Fruit fly (Drosophila melanogaster): Measurements from ENCODE around the gene 825-Oak.

DNA sequence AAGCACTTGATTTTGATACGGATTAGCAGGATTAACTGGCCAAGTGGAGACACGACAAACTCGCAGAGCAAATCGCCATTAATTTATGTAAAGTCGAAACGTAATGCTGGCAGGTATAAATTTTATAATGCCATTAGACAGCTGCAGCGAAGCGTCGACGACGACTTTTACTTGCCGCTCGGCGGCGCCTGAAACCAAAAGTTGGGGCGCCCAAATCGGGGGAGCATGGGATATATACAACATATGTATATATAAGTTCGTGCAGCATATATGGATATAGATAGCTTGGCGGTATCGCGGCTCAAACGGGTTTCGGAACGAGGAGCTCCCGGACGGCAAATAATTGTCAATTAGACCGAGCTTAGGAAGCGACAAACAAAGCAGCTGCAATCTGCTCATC, 48.6 kb upstream of the 825-Oak start, which contains the start of gene Cpr76Bc:
- TF ChIP-seq Dref (GFP tag; IDR thresholded peaks at IDR 0.05) (no peak), esg (GFP tag; conservative IDR thresholded peaks at IDR 0.05) (no peak), CG16815 (GFP tag; optimal IDR thresholded peaks at IDR 0.05) (no peak), emc (GFP tag; optimal IDR thresholded peaks at IDR 0.05) (no peak), dmrt99B (tag; optimal IDR thresholded peaks at IDR 0.05) (no peak), zfh1 (GFP tag; IDR thresholded peaks at IDR 0.05) (no peak), Lim3 (GFP tag; IDR thresholded peaks at IDR 0.05) (no peak), CG1602 (GFP tag; optimal IDR thresholded peaks at IDR 0.05) (no peak), CG31365 (tag; optimal IDR thresholded peaks at IDR 0.05) (no peak)
